Fruit fly (Drosophila melanogaster): Measurements from ENCODE around the gene CG5984.

CG5984 gene

dm6 chr3R:27217465-27218059 lies 30.2 kb downstream of the CG5984 start:
- TF ChIP-seq Crg-1 (GFP tag; optimal IDR thresholded peaks at IDR 0.05), result no peak
- TF ChIP-seq cnc (optimal IDR thresholded peaks at IDR 0.05), result no peak
- no peak for TF ChIP-seq ovo (GFP tag; optimal IDR thresholded peaks at IDR 0.05)
- TF ChIP-seq CG33017 (tag; optimal IDR thresholded peaks at IDR 0.05), result no peak

- no peak for TF ChIP-seq CG14711 (tag; optimal IDR thresholded peaks at IDR 0.05)
- TF ChIP-seq CG1620 (GFP tag; optimal IDR thresholded peaks at IDR 0.05), result no peak
- TF ChIP-seq CG11617 (GFP tag; optimal IDR thresholded peaks at IDR 0.05), result no peak
Measured at dm6 chr3R:27214949-27215348, 32.8 kb downstream of the CG5984 start.

- TF ChIP-seq ovo (GFP tag; optimal IDR thresholded peaks at IDR 0.05), result no peak
- TF ChIP-seq CG7045 (GFP tag; optimal IDR thresholded peaks at IDR 0.05), result no peak
Measured at dm6 chr3R:27212979-27213580, 34.7 kb downstream of the CG5984 start.

- TF ChIP-seq cnc (optimal IDR thresholded peaks at IDR 0.05), result no peak
- TF ChIP-seq cic (GFP tag; optimal IDR thresholded peaks at IDR 0.05), result no peak
- TF ChIP-seq Clk (GFP tag; optimal IDR thresholded peaks at IDR 0.05), result no peak
- no peak for TF ChIP-seq CG7101 (tag; optimal IDR thresholded peaks at IDR 0.05)
- no peak for TF ChIP-seq toe (GFP tag; optimal IDR thresholded peaks at IDR 0.05)
- TF ChIP-seq CG1620 (GFP tag; optimal IDR thresholded peaks at IDR 0.05), result no peak
- no peak for TF ChIP-seq CG14711 (tag; optimal IDR thresholded peaks at IDR 0.05)
- TF ChIP-seq Hr96 (GFP tag; optimal IDR thresholded peaks at IDR 0.05), result no peak
- TF ChIP-seq Mnt (GFP tag; optimal IDR thresholded peaks at IDR 0.05), result no peak
Measured at dm6 chr3R:27209561-27210275, 38.1 kb downstream of the CG5984 start.

- TF ChIP-seq CG7101 (tag; optimal IDR thresholded peaks at IDR 0.05) (no peak), CG1620 (GFP tag; optimal IDR thresholded peaks at IDR 0.05) (no peak), CG33017 (tag; optimal IDR thresholded peaks at IDR 0.05) (no peak), toe (GFP tag; optimal IDR thresholded peaks at IDR 0.05) (no peak), Mnt (GFP tag; optimal IDR thresholded peaks at IDR 0.05) (no peak), cnc (optimal IDR thresholded peaks at IDR 0.05) (no peak), CG5204 (GFP tag; optimal IDR thresholded peaks at IDR 0.05) (no peak), ovo (GFP tag; optimal IDR thresholded peaks at IDR 0.05) (no peak)
Measured at dm6 chr3R:27208724-27209343, 39.0 kb downstream of the CG5984 start.

- no peak for TF ChIP-seq CG33017 (tag; optimal IDR thresholded peaks at IDR 0.05)
- TF ChIP-seq CG12768 (GFP tag; optimal IDR thresholded peaks at IDR 0.05), result no peak
- no peak for TF ChIP-seq Hr96 (GFP tag; optimal IDR thresholded peaks at IDR 0.05)
- TF ChIP-seq cic (GFP tag; optimal IDR thresholded peaks at IDR 0.05), result no peak
- TF ChIP-seq CG7101 (tag; optimal IDR thresholded peaks at IDR 0.05), result no peak
- no peak for TF ChIP-seq CG7045 (GFP tag; optimal IDR thresholded peaks at IDR 0.05)
- TF ChIP-seq CG5204 (GFP tag; optimal IDR thresholded peaks at IDR 0.05), result no peak
- no peak for TF ChIP-seq Crg-1 (GFP tag; optimal IDR thresholded peaks at IDR 0.05)
- no peak for TF ChIP-seq bab1 (GFP tag; optimal IDR thresholded peaks at IDR 0.05)
- TF ChIP-seq toe (GFP tag; optimal IDR thresholded peaks at IDR 0.05), result no peak
- TF ChIP-seq CG11617 (GFP tag; optimal IDR thresholded peaks at IDR 0.05), result no peak
- no peak for TF ChIP-seq Clk (GFP tag; optimal IDR thresholded peaks at IDR 0.05)
- TF ChIP-seq cnc (optimal IDR thresholded peaks at IDR 0.05), result no peak
Measured at dm6 chr3R:27204694-27205414, 42.9 kb downstream of the CG5984 start.

dm6 chr3R:27203856-27204255 lies 43.9 kb downstream of the CG5984 start:
- no peak for TF ChIP-seq CG12768 (GFP tag; optimal IDR thresholded peaks at IDR 0.05)
- no peak for TF ChIP-seq CG11617 (GFP tag; optimal IDR thresholded peaks at IDR 0.05)
- TF ChIP-seq CG5204 (GFP tag; optimal IDR thresholded peaks at IDR 0.05), result no peak
- TF ChIP-seq ovo (GFP tag; optimal IDR thresholded peaks at IDR 0.05), result no peak
- no peak for TF ChIP-seq toe (GFP tag; optimal IDR thresholded peaks at IDR 0.05)
- TF ChIP-seq CG7101 (tag; optimal IDR thresholded peaks at IDR 0.05), result no peak
- TF ChIP-seq CG14711 (tag; optimal IDR thresholded peaks at IDR 0.05), result no peak
- TF ChIP-seq Mnt (GFP tag; optimal IDR thresholded peaks at IDR 0.05), result no peak
- TF ChIP-seq pad (GFP tag; optimal IDR thresholded peaks at IDR 0.05), result no peak
- no peak for TF ChIP-seq Hr96 (GFP tag; optimal IDR thresholded peaks at IDR 0.05)
